Worm (Caenorhabditis elegans): ENCODE measurements around the gene F18C5.9.

DNA sequence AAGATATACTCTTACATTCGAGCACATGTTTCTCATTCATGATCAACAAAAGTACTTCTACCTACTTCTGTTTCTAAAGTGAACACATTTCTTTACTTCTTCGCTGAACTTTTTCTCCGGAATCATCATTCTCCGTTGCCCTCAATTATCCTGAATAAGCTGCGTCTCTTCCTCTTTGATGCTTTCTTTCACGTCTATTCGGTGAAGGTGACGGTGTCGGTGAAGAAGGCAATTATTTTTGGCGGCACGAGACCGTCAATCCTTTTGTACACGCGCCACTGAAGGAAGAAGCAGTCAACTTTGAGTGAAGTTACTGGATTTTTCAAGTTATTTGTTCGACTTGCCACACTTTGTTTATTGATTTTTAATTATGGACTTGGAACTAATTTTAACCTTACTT lies 35.4 kb upstream of the F18C5.9 start, which contains the start of gene abch-1:
- no peak for TF ChIP-seq F49E8.2 (tag; optimal IDR thresholded peaks at IDR 0.05; ENCODE audit: insufficient read depth)
- no peak for TF ChIP-seq B0019.2 (GFP tag; conservative IDR thresholded peaks at IDR 0.05)
- no peak for TF ChIP-seq hlh-12 (tag; optimal IDR thresholded peaks at IDR 0.05)
- no peak for TF ChIP-seq ceh-79 (tag; optimal IDR thresholded peaks at IDR 0.05)
- no peak for TF ChIP-seq ztf-22 (GFP tag; optimal IDR thresholded peaks at IDR 0.05)
- TF ChIP-seq bed-1 (GFP tag; IDR thresholded peaks at IDR 0.05): no peak

Data from whole organism, young adult.